Fruit fly (Drosophila melanogaster): ENCODE data around the gene Hel89B.

The Hel89B gene

dm6 chr3R:16011698-16012332 is 38.7 kb downstream of the Hel89B start (continued):
- no peak for TF ChIP-seq CG3726 (GFP tag; IDR thresholded peaks at IDR 0.05)
- peak; percentile 4 for TF ChIP-seq corto (GFP tag; optimal IDR thresholded peaks at IDR 0.05)
- TF ChIP-seq CG12769 (tag; optimal IDR thresholded peaks at IDR 0.05): peak; percentile 54
- TF ChIP-seq CG3847 (GFP tag; IDR thresholded peaks at IDR 0.05): no peak
- TF ChIP-seq gt (GFP tag; IDR thresholded peaks at IDR 0.05): no peak
- TF ChIP-seq pum (GFP tag; optimal IDR thresholded peaks at IDR 0.05): no peak
- TF ChIP-seq crp (GFP tag; optimal IDR thresholded peaks at IDR 0.05): no peak
- no peak for TF ChIP-seq Gsc (GFP tag; IDR thresholded peaks at IDR 0.05)
- TF ChIP-seq CG8924 (tag; optimal IDR thresholded peaks at IDR 0.05): no peak
- no peak for TF ChIP-seq CG15011 (GFP tag; optimal IDR thresholded peaks at IDR 0.05)
- TF ChIP-seq CG7928 (GFP tag; optimal IDR thresholded peaks at IDR 0.05): no peak
- TF ChIP-seq fu2 (GFP tag; optimal IDR thresholded peaks at IDR 0.05): no peak
- TF ChIP-seq CG42726 (GFP tag; IDR thresholded peaks at IDR 0.05; ENCODE audit: partially characterized antibody): no peak
- TF ChIP-seq bbx (GFP tag; IDR thresholded peaks at IDR 0.05; ENCODE audit: partially characterized antibody): no peak
- TF ChIP-seq pita (GFP tag; optimal IDR thresholded peaks at IDR 0.05): no peak
- no peak for TF ChIP-seq zfh1 (GFP tag; IDR thresholded peaks at IDR 0.05)
- no peak for TF ChIP-seq Hand (GFP tag; optimal IDR thresholded peaks at IDR 0.05)
- TF ChIP-seq insv (GFP tag; optimal IDR thresholded peaks at IDR 0.05): no peak
- TF ChIP-seq Dref (GFP tag; IDR thresholded peaks at IDR 0.05): no peak
- TF ChIP-seq Side (GFP tag; optimal IDR thresholded peaks at IDR 0.05): no peak
- TF ChIP-seq disco-r (GFP tag; optimal IDR thresholded peaks at IDR 0.05): no peak
- no peak for TF ChIP-seq sima (GFP tag; optimal IDR thresholded peaks at IDR 0.05)
- no peak for TF ChIP-seq CG10654 (GFP tag; optimal IDR thresholded peaks at IDR 0.05)
- TF ChIP-seq CG18619 (GFP tag; optimal IDR thresholded peaks at IDR 0.05): no peak
- TF ChIP-seq CG17829 (tag; optimal IDR thresholded peaks at IDR 0.05): no peak
- no peak for TF ChIP-seq CG2199 (GFP tag; IDR thresholded peaks at IDR 0.05)
- no peak for TF ChIP-seq trem (tag; optimal IDR thresholded peaks at IDR 0.05)
- TF ChIP-seq Mes4 (GFP tag; optimal IDR thresholded peaks at IDR 0.05): no peak
- no peak for TF ChIP-seq dmrt11E (tag; optimal IDR thresholded peaks at IDR 0.05)
- no peak for TF ChIP-seq pzg (GFP tag; optimal IDR thresholded peaks at IDR 0.05)
- no peak for TF ChIP-seq Neu2 (GFP tag; optimal IDR thresholded peaks at IDR 0.05; ENCODE audit: borderline replicate concordance)
- TF ChIP-seq CG1529 (GFP tag; optimal IDR thresholded peaks at IDR 0.05): peak; percentile 16
- no peak for TF ChIP-seq gfzf (GFP tag; optimal IDR thresholded peaks at IDR 0.05)
- TF ChIP-seq CG14860 (GFP tag; IDR thresholded peaks at IDR 0.05; ENCODE audit: partially characterized antibody): 0 out of 3 replicates have a peak, but pooled peaks have one; percentile 23
- TF ChIP-seq TFAM (GFP tag; optimal IDR thresholded peaks at IDR 0.05): no peak
- TF ChIP-seq bab2 (GFP tag; optimal IDR thresholded peaks at IDR 0.05): no peak
- no peak for TF ChIP-seq pan (optimal IDR thresholded peaks at IDR 0.05)
- no peak for TF ChIP-seq pan (GFP tag; optimal IDR thresholded peaks at IDR 0.05 in 1 of 2, IDR thresholded peaks at IDR 0.05 in 1 of 2)
- TF ChIP-seq vfl (GFP tag; optimal IDR thresholded peaks at IDR 0.05): no peak
- TF ChIP-seq E2f2 (GFP tag; IDR thresholded peaks at IDR 0.05): no peak
- no peak for TF ChIP-seq ssp (GFP tag; IDR thresholded peaks at IDR 0.05)
- TF ChIP-seq CG33557 (GFP tag; optimal IDR thresholded peaks at IDR 0.05): no peak
- no peak for TF ChIP-seq grau (tag; optimal IDR thresholded peaks at IDR 0.05)
- TF ChIP-seq scrt (GFP tag; optimal IDR thresholded peaks at IDR 0.05): peak; percentile 11
- TF ChIP-seq CG34376 (GFP tag; optimal IDR thresholded peaks at IDR 0.05): peak; percentile 38
- TF ChIP-seq CG4707 (GFP tag; optimal IDR thresholded peaks at IDR 0.05): no peak
- TF ChIP-seq CG43689 (GFP tag; IDR thresholded peaks at IDR 0.05): no peak
- no peak for TF ChIP-seq slou (GFP tag; optimal IDR thresholded peaks at IDR 0.05)
- TF ChIP-seq shn (GFP tag; optimal IDR thresholded peaks at IDR 0.05): no peak
- TF ChIP-seq Kr (GFP tag; optimal IDR thresholded peaks at IDR 0.05): no peak
- no peak for TF ChIP-seq CG3407 (GFP tag; optimal IDR thresholded peaks at IDR 0.05)
